Worm (Caenorhabditis elegans): ENCODE measurements around the gene VF13D12L.3.

DNA sequence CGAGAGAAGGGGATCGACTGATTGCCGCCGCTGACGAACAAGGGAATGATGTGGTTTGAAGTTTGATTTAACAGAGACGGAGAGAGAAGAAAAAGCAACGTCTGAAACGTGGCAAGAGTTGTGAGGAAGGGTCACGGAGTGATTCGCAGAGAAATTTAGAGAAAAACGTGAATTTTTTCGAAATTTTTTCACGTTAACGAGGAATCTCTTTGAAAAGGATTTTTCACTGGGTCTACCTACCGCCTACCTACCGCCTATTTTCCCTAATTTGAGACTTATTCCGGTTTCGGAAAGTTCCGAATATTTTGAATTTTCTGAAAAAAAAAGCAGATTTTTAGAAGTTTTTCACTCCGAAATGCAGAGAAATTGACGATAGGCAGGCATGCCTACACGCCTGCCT, 3.7 kb downstream of the VF13D12L.3 start, which contains the start of gene fcmt-1:
- no peak for TF ChIP-seq pha-4 (tag; optimal IDR thresholded peaks at IDR 0.05)
- TF ChIP-seq ceh-48 (tag; optimal IDR thresholded peaks at IDR 0.05): no peak
- no peak for TF ChIP-seq pag-3 (tag; optimal IDR thresholded peaks at IDR 0.05; ENCODE audit: borderline replicate concordance)
- no peak for TF ChIP-seq K09A11.1 (tag; optimal IDR thresholded peaks at IDR 0.05; ENCODE audit: insufficient read depth)
- no peak for TF ChIP-seq pat-9 (tag; optimal IDR thresholded peaks at IDR 0.05)
- TF ChIP-seq sox-2 (GFP tag; IDR thresholded peaks at IDR 0.05): no peak
- no peak for TF ChIP-seq C38D4.7 (GFP tag; optimal IDR thresholded peaks at IDR 0.05)
- no peak for TF ChIP-seq pqm-1 (tag; optimal IDR thresholded peaks at IDR 0.05)
- TF ChIP-seq C08G9.2 (tag; optimal IDR thresholded peaks at IDR 0.05): no peak
- no peak for TF ChIP-seq ceh-14 (tag; optimal IDR thresholded peaks at IDR 0.05)

Measured in whole organism, late embryonic.